Worm (Caenorhabditis elegans): ENCODE data around the gene sra-14.

ce11 chrII:12931456-12931923 is 46.4 kb downstream of the sra-14 start, which contains the start of gene dct-18:
- TF ChIP-seq pha-4 (tag; optimal IDR thresholded peaks at IDR 0.05) (no peak), Y53F4B.3 (GFP tag; IDR thresholded peaks at IDR 0.05) (no peak), somi-1 (GFP tag; optimal IDR thresholded peaks at IDR 0.05) (no peak), K12H6.12 (tag; optimal IDR thresholded peaks at IDR 0.05) (no peak), ama-1 (optimal IDR thresholded peaks at IDR 0.05) (no peak), ama-1 (GFP tag; optimal IDR thresholded peaks at IDR 0.05) (no peak), mcd-1 (GFP tag; IDR thresholded peaks at IDR 0.05) (no peak), fkh-3 (tag; optimal IDR thresholded peaks at IDR 0.05) (no peak), Y67H2A.10 (GFP tag; conservative IDR thresholded peaks at IDR 0.05) (no peak), snpc-4 (GFP tag; optimal IDR thresholded peaks at IDR 0.05) (no peak), snpc-4 (tag; optimal IDR thresholded peaks at IDR 0.05) (no peak), F49E8.2 (tag; optimal IDR thresholded peaks at IDR 0.05; ENCODE audit: insufficient read depth) (no peak), pbrm-1 (GFP tag; IDR thresholded peaks at IDR 0.05) (no peak), nfya-1 (tag; optimal IDR thresholded peaks at IDR 0.05; ENCODE audit: borderline replicate concordance, insufficient read depth) (no peak), unc-130 (GFP tag; optimal IDR thresholded peaks at IDR 0.05) (no peak), lag-1 (GFP tag; IDR thresholded peaks at IDR 0.05) (no peak)
